Worm (Caenorhabditis elegans): ENCODE measurements around the gene ZK662.6.

ce11 chrX:15736419-15736818 is 18.0 kb downstream of the ZK662.6 start:
- TF ChIP-seq ets-7 (tag; optimal IDR thresholded peaks at IDR 0.05): no peak
- no peak for TF ChIP-seq ama-1 (optimal IDR thresholded peaks at IDR 0.05)
- no peak for TF ChIP-seq scrt-1 (GFP tag; IDR thresholded peaks at IDR 0.05)
- no peak for TF ChIP-seq tbx-37 (GFP tag; conservative IDR thresholded peaks at IDR 0.05)
- TF ChIP-seq aly-1 (tag; optimal IDR thresholded peaks at IDR 0.05): no peak
- TF ChIP-seq hmbx-1 (tag; optimal IDR thresholded peaks at IDR 0.05): no peak
- no peak for TF ChIP-seq tbx-11 (GFP tag; IDR thresholded peaks at IDR 0.05)
- peak; percentile 66 for TF ChIP-seq F13C5.2 (tag; optimal IDR thresholded peaks at IDR 0.05)

All from whole organism, early embryonic.